Fruit fly (Drosophila melanogaster) whole organism, prepupa: ENCODE measurements around the gene Wnk.

ENCODE experiments used
- CG10631 ChIP-seq: fragments of 200-800 bp; sonication (Bioruptor generic); optimal IDR thresholded peaks from 2 replicates; lab custom pipeline; 2016; ENCODE audit warnings: missing biosample characterization, missing genetic modification characterization
- CG11294 ChIP-seq: fragments of 200-800 bp; sonication (Bioruptor generic); IDR thresholded peaks from 2 replicates; pipeline ENCODE4 v1.3.6; 2022; ENCODE audit warnings: missing biosample characterization, missing genetic modification characterization
- CG11762 ChIP-seq: fragments of 200-800 bp; sonication (Bioruptor generic); optimal IDR thresholded peaks from 3 replicates; lab custom pipeline; 2016; ENCODE audit warnings: missing biosample characterization, missing genetic modification characterization; ENCODE audit not compliant: insufficient read depth
- CG11902 ChIP-seq: fragments of 200-800 bp; sonication (Bioruptor generic); optimal IDR thresholded peaks from 3 replicates; lab custom pipeline; 2016; ENCODE audit warnings: missing biosample characterization, missing genetic modification characterization
- CG15336 ChIP-seq: fragments of 200-800 bp; sonication (Bioruptor generic); IDR thresholded peaks from 2 replicates; pipeline ENCODE4 v1.3.6; 2022; ENCODE audit warnings: missing biosample characterization, missing genetic modification characterization
- CG1621 ChIP-seq: fragments of 200-800 bp; sonication (Bioruptor generic); optimal IDR thresholded peaks from 3 replicates; lab custom pipeline; 2018; ENCODE audit warnings: missing biosample characterization, mild to moderate bottlenecking, missing genetic modification characterization
- CG3032 ChIP-seq: fragments of 200-800 bp; optimal IDR thresholded peaks from 2 replicates; lab custom pipeline; 2019; ENCODE audit warnings: missing biosample characterization, mild to moderate bottlenecking, missing genetic modification characterization, moderate library complexity
- CG31627 ChIP-seq: fragments of 200-800 bp; sonication (Bioruptor generic); optimal IDR thresholded peaks from 3 replicates; lab custom pipeline; 2016; ENCODE audit warnings: missing biosample characterization, missing genetic modification characterization
- CG32006 ChIP-seq: fragments of 200-800 bp; sonication (Bioruptor generic); optimal IDR thresholded peaks from 3 replicates; lab custom pipeline; 2017; ENCODE audit warnings: missing biosample characterization, mild to moderate bottlenecking, missing genetic modification characterization
- CG34406 ChIP-seq: fragments of 200-800 bp; sonication (Bioruptor generic); optimal IDR thresholded peaks from 3 replicates; lab custom pipeline; 2016; ENCODE audit warnings: missing biosample characterization, missing genetic modification characterization
- CG3919 ChIP-seq: fragments of 200-800 bp; sonication (Bioruptor generic); optimal IDR thresholded peaks from 3 replicates; lab custom pipeline; 2016; ENCODE audit warnings: missing biosample characterization, missing genetic modification characterization
- CG6163 ChIP-seq: fragments of 200-800 bp; sonication (Bioruptor generic); IDR thresholded peaks from 3 replicates; pipeline ENCODE4 v1.3.6; 2022; ENCODE audit warnings: missing biosample characterization, missing genetic modification characterization
- CG6276 ChIP-seq: fragments of 200-800 bp; sonication (Bioruptor generic); optimal IDR thresholded peaks from 2 replicates; lab custom pipeline; 2017; ENCODE audit warnings: missing biosample characterization, mild to moderate bottlenecking, missing genetic modification characterization
- CG6792 ChIP-seq: fragments of 200-800 bp; sonication (Bioruptor generic); optimal IDR thresholded peaks from 3 replicates; lab custom pipeline; 2016; ENCODE audit warnings: missing biosample characterization, missing genetic modification characterization
- CG6808 ChIP-seq: fragments of 200-800 bp; sonication (Bioruptor generic); optimal IDR thresholded peaks from 3 replicates; lab custom pipeline; 2017; ENCODE audit warnings: missing biosample characterization, missing genetic modification characterization, mild to moderate bottlenecking, moderate library complexity, missing genetic modification reagents
- CG6854 ChIP-seq: fragments of 200-800 bp; sonication (Bioruptor generic); optimal IDR thresholded peaks from 2 replicates; lab custom pipeline; 2017; ENCODE audit warnings: missing biosample characterization, mild to moderate bottlenecking, missing genetic modification characterization
- CG8632 ChIP-seq: fragments of 200-800 bp; sonication (Bioruptor generic); optimal IDR thresholded peaks from 3 replicates; lab custom pipeline; 2016; ENCODE audit warnings: missing biosample characterization, missing genetic modification characterization
- Eip75B ChIP-seq: fragments of 200-800 bp; sonication (Bioruptor generic); optimal IDR thresholded peaks from 3 replicates; lab custom pipeline; 2016; ENCODE audit warnings: missing biosample characterization, missing genetic modification characterization
- Eip78C ChIP-seq: fragments of 200-800 bp; sonication (Bioruptor generic); peaks from one replicate; lab custom pipeline; 2016; ENCODE audit warnings: missing biosample characterization, missing genetic modification characterization
- Eip93F ChIP-seq: fragments of 200-800 bp; sonication (Bioruptor generic); optimal IDR thresholded peaks from 2 replicates; lab custom pipeline; 2016; ENCODE audit warnings: missing biosample characterization, mild to moderate bottlenecking, missing genetic modification characterization
- Ets21C ChIP-seq: fragments of 200-800 bp; sonication (Bioruptor generic); optimal IDR thresholded peaks from 3 replicates; lab custom pipeline; 2016; ENCODE audit warnings: missing biosample characterization, missing genetic modification characterization
- Ets96B ChIP-seq: fragments of 200-800 bp; optimal IDR thresholded peaks from 2 replicates; lab custom pipeline; 2019; ENCODE audit warnings: missing biosample characterization, mild to moderate bottlenecking, missing genetic modification characterization, moderate library complexity
- Gug ChIP-seq: fragments of 200-800 bp; sonication (Bioruptor generic); IDR thresholded peaks from 2 replicates; pipeline ENCODE4 v1.3.6; 2022; ENCODE audit warnings: missing biosample characterization, missing genetic modification characterization
- Hr38 ChIP-seq: sonication (Bioruptor generic); optimal IDR thresholded peaks from 2 replicates; lab custom pipeline; 2016; ENCODE audit warnings: missing biosample characterization, missing genetic modification characterization
- Hr39 ChIP-seq: fragments of 200-800 bp; sonication (Bioruptor generic); optimal IDR thresholded peaks from 2 replicates; lab custom pipeline; 2016; ENCODE audit warnings: missing biosample characterization, missing genetic modification characterization
- Hr4 ChIP-seq: fragments of 200-800 bp; sonication (Bioruptor generic); optimal IDR thresholded peaks from 3 replicates; lab custom pipeline; 2016; ENCODE audit warnings: missing biosample characterization, missing genetic modification characterization
- Met ChIP-seq: fragments of 200-800 bp; sonication (Bioruptor generic); optimal IDR thresholded peaks from 3 replicates; lab custom pipeline; 2016; ENCODE audit warnings: missing biosample characterization, missing genetic modification characterization
- OdsH ChIP-seq: fragments of 200-800 bp; sonication (Bioruptor generic); optimal IDR thresholded peaks from 3 replicates; lab custom pipeline; 2016; ENCODE audit warnings: missing biosample characterization, missing genetic modification characterization
- Smox ChIP-seq: fragments of 200-800 bp; sonication (Bioruptor generic); optimal IDR thresholded peaks from 3 replicates; lab custom pipeline; 2016; ENCODE audit warnings: missing biosample characterization, missing genetic modification characterization
- Sox14 ChIP-seq: fragments of 200-800 bp; sonication (Bioruptor generic); optimal IDR thresholded peaks from 3 replicates; lab custom pipeline; 2016; ENCODE audit warnings: missing biosample characterization, missing genetic modification characterization
- Sox15 ChIP-seq: fragments of 200-800 bp; sonication (Bioruptor generic); optimal IDR thresholded peaks from 3 replicates; lab custom pipeline; 2016; ENCODE audit warnings: missing biosample characterization, missing genetic modification characterization
- achi ChIP-seq: fragments of 200-800 bp; sonication (Bioruptor generic); optimal IDR thresholded peaks from 3 replicates; lab custom pipeline; 2016; ENCODE audit warnings: missing biosample characterization, missing genetic modification characterization
- acj6 ChIP-seq: fragments of 200-800 bp; sonication (Bioruptor generic); optimal IDR thresholded peaks from 3 replicates; lab custom pipeline; 2016; ENCODE audit warnings: missing biosample characterization, missing genetic modification characterization
- cyc ChIP-seq: fragments of 200-800 bp; sonication (Bioruptor generic); optimal IDR thresholded peaks from 3 replicates; lab custom pipeline; 2016; ENCODE audit warnings: missing biosample characterization, missing genetic modification characterization
- dsx ChIP-seq: fragments of 200-800 bp; optimal IDR thresholded peaks from 3 replicates; lab custom pipeline; 2019; ENCODE audit warnings: missing biosample characterization, mild to moderate bottlenecking, missing genetic modification characterization, moderate library complexity; ENCODE audit not compliant: poor library complexity, severe bottlenecking
- eg ChIP-seq: fragments of 200-800 bp; sonication (Bioruptor generic); IDR thresholded peaks from 3 replicates; pipeline ENCODE4 v1.3.6; 2022; ENCODE audit warnings: missing biosample characterization, missing genetic modification characterization
- esn ChIP-seq: fragments of 200-800 bp; sonication (Bioruptor generic); optimal IDR thresholded peaks from 2 replicates; lab custom pipeline; 2016; ENCODE audit warnings: missing biosample characterization, mild to moderate bottlenecking, missing genetic modification characterization, moderate library complexity
- fd59A ChIP-seq: fragments of 200-800 bp; sonication (Bioruptor generic); optimal IDR thresholded peaks from 2 replicates; lab custom pipeline; 2017; ENCODE audit warnings: missing biosample characterization, mild to moderate bottlenecking, missing genetic modification characterization, missing genetic modification reagents
- fd85E ChIP-seq: fragments of 200-800 bp; sonication (Bioruptor generic); optimal IDR thresholded peaks from 3 replicates; lab custom pipeline; 2016; ENCODE audit warnings: missing biosample characterization, missing genetic modification characterization
- lz ChIP-seq: fragments of 200-800 bp; sonication (Bioruptor generic); optimal IDR thresholded peaks from 3 replicates; lab custom pipeline; 2016; ENCODE audit warnings: missing biosample characterization, missing genetic modification characterization
- net ChIP-seq: fragments of 200-800 bp; sonication (Bioruptor generic); optimal IDR thresholded peaks from 3 replicates; lab custom pipeline; 2016; ENCODE audit warnings: missing biosample characterization, missing genetic modification characterization
- pdm3 ChIP-seq: fragments of 200-800 bp; sonication (Bioruptor generic); optimal IDR thresholded peaks from 3 replicates; lab custom pipeline; 2016; ENCODE audit warnings: missing biosample characterization, missing genetic modification characterization
- spab ChIP-seq: fragments of 200-800 bp; sonication (Bioruptor generic); optimal IDR thresholded peaks from 2 replicates; lab custom pipeline; 2017; ENCODE audit warnings: missing biosample characterization, mild to moderate bottlenecking, missing genetic modification characterization, missing genetic modification reagents
- ss ChIP-seq, 2 experiments: fragments of 200-800 bp; sonication (Bioruptor generic); optimal IDR thresholded peaks; 2 replicates in 1 of 2; 3 replicates in 1 of 2; lab custom pipeline; 2017 to 2018; ENCODE audit warnings: mild to moderate bottlenecking in 2 of 2, missing biosample characterization in 2 of 2, missing genetic modification characterization in 2 of 2, moderate library complexity in 1 of 2
- svp ChIP-seq: fragments of 200-800 bp; sonication (Bioruptor generic); peaks from one replicate; lab custom pipeline; 2016; ENCODE audit warnings: missing biosample characterization, missing genetic modification characterization

Wnk gene

DNA sequence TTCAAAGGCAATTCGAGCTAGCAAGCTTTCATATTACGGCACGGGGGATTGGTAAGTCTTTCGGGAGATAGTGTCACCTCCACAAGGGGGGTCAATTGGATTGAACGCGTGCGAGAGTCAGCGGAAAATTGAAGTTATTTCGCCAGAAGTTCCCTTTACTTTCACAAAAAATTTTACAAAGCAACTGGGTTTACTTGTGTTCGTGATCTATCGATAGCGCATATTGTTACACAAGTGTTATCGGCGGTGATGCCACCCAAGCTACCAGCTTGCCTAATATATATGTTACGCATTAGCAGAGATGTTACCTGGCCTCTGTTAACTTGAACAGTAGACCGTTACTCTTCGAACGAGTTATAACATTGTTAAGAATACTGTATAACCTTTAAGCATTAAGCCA lies at the start of gene Wnk:
Gene Wnk, minus strand, starts transcription at position 177 of the 400 bp plus-strand sequence.
- TF ChIP-seq Eip93F (no peak), CG15336 (GFP tag; lab: Robert Waterston, UW) (no peak), CG6808 (GFP tag; lab: Kevin White, UChicago) (no peak), Sox14 (GFP tag; lab: Kevin White, UChicago) (no peak), CG3919 (GFP tag; lab: Kevin White, UChicago) (no peak), net (GFP tag; lab: Kevin White, UChicago) (no peak), fd85E (GFP tag; lab: Kevin White, UChicago) (no peak)

DNA sequence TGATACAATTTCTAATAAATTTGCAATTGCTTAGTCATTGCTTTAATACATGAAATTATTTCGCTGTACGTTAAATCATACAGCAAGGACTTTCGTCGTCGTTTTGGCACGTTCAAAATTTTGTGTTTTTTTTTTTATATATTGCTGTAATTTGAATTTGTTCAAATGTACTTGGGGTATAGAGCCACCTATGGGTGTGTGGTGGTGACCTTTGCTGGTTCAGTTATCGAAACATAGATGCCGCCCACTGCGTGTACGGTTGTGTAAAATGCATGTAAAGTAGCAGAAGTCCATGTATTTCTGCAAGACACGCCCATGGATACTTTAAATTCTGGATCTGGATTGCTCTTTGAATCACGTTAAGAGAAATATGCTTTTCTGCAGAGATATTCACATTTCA lies 49.5 kb upstream of the Wnk start:
- no peak for TF ChIP-seq acj6 (GFP tag; lab: Kevin White, UChicago)
- TF ChIP-seq Ets96B (tag; lab: Kevin White, UChicago) = no peak
- TF ChIP-seq CG6808 (GFP tag; lab: Kevin White, UChicago) = no peak
- no peak for TF ChIP-seq CG6163 (GFP tag; lab: Robert Waterston, UW)
- no peak for TF ChIP-seq Eip75B (GFP tag; lab: Kevin White, UChicago)
- peak; percentile 36 for TF ChIP-seq lz
- peak; percentile 9 for TF ChIP-seq pdm3 (GFP tag; lab: Kevin White, UChicago)
- peak; percentile 6 for TF ChIP-seq Smox
- TF ChIP-seq CG31627 (GFP tag; lab: Kevin White, UChicago) = peak; percentile 63
- TF ChIP-seq esn (GFP tag; lab: Kevin White, UChicago) = peak; percentile 43
- TF ChIP-seq achi = no peak
- peak; percentile 69 for TF ChIP-seq Hr39 (GFP tag; lab: Kevin White, UChicago)
- TF ChIP-seq Ets21C (GFP tag; lab: Kevin White, UChicago) = peak; percentile 37
- TF ChIP-seq Met (GFP tag; lab: Kevin White, UChicago) = peak; percentile 23
- peak; percentile 61 for TF ChIP-seq cyc (GFP tag; lab: Kevin White, UChicago)
- TF ChIP-seq svp (GFP tag; lab: Kevin White, UChicago) = peak; percentile 77

DNA sequence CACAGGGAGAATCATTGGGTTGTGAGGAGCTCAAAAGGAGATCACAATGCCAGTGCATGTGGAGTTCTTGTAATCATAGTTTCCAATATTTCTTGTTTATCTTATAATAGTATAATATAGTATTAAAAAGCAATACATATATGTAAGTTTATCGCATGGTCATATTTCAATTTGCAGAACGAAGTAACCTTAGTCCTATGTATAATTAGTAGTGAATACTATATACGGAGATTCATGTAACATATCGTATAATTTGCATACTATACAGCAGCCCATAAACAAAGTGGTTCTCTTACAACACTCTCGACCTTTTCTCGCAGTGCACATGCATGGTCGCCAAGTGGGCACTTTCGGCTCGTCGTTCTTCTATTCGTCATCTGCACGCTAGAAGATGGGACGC lies 47.5 kb upstream of the Wnk start:
- no peak for TF ChIP-seq Eip75B (GFP tag; lab: Kevin White, UChicago)
- TF ChIP-seq Ets96B (tag; lab: Kevin White, UChicago) = peak; percentile 42
- no peak for TF ChIP-seq CG6854
- no peak for TF ChIP-seq CG6792 (GFP tag; lab: Kevin White, UChicago)
- no peak for TF ChIP-seq CG1621
- TF ChIP-seq CG11902 (GFP tag; lab: Kevin White, UChicago) = no peak
- no peak for TF ChIP-seq Sox15
- TF ChIP-seq svp (GFP tag; lab: Kevin White, UChicago) = peak; percentile 45
- no peak for TF ChIP-seq Met (GFP tag; lab: Kevin White, UChicago)
- TF ChIP-seq pdm3 (GFP tag; lab: Kevin White, UChicago) = no peak
- TF ChIP-seq CG11762 (GFP tag; lab: Kevin White, UChicago) = no peak
- peak; percentile 45 for TF ChIP-seq CG10631 (GFP tag; lab: Kevin White, UChicago)
- TF ChIP-seq spab (GFP tag; lab: Kevin White, UChicago) = peak; percentile 55
- TF ChIP-seq acj6 (GFP tag; lab: Kevin White, UChicago) = peak; percentile 13
- peak; percentile 71 for TF ChIP-seq Eip78C (GFP tag; lab: Kevin White, UChicago)
- TF ChIP-seq Hr4 (GFP tag; lab: Kevin White, UChicago) = no peak
- no peak for TF ChIP-seq eg (GFP tag; lab: Robert Waterston, UW)
- no peak for TF ChIP-seq CG11294 (GFP tag; lab: Robert Waterston, UW)
- peak; percentile 36 for TF ChIP-seq fd59A
- no peak for TF ChIP-seq CG8632 (GFP tag; lab: Kevin White, UChicago)
- peak in 1 of 2 experiments; percentile 48 for TF ChIP-seq ss (GFP tag; optimal IDR thresholded peaks at IDR 0.05; lab: Kevin White, UChicago)
- TF ChIP-seq Hr38 (GFP tag; lab: Kevin White, UChicago) = no peak
- peak; percentile 9 for TF ChIP-seq CG34406 (GFP tag; lab: Kevin White, UChicago)
- TF ChIP-seq fd85E (GFP tag; lab: Kevin White, UChicago) = no peak
- TF ChIP-seq CG6276 (GFP tag; lab: Kevin White, UChicago) = no peak
- no peak for TF ChIP-seq achi
- no peak for TF ChIP-seq OdsH (GFP tag; lab: Kevin White, UChicago)
- no peak for TF ChIP-seq CG32006 (GFP tag; lab: Kevin White, UChicago)
- TF ChIP-seq CG3919 (GFP tag; lab: Kevin White, UChicago) = peak; percentile 25
- TF ChIP-seq CG31627 (GFP tag; lab: Kevin White, UChicago) = no peak
- TF ChIP-seq dsx (GFP tag; lab: Kevin White, UChicago) = no peak
- TF ChIP-seq CG6808 (GFP tag; lab: Kevin White, UChicago) = peak; percentile 59
- peak; percentile 39 for TF ChIP-seq CG3032 (tag; lab: Kevin White, UChicago)
- no peak for TF ChIP-seq lz
- TF ChIP-seq cyc (GFP tag; lab: Kevin White, UChicago) = no peak
- no peak for TF ChIP-seq Gug (GFP tag; lab: Robert Waterston, UW)
